Worm (Caenorhabditis elegans) whole organism, late embryonic: ENCODE results near the gene srw-99.

ENCODE experiments used
- C38D4.7 ChIP-seq: fragments of 200-800 bp; sonication (Bioruptor generic); optimal IDR thresholded peaks from 2 replicates; lab custom pipeline; 2018; ENCODE audit warnings: mild to moderate bottlenecking, missing genetic modification characterization, moderate library complexity, missing compliant biosample characterization
- F13H6.1 ChIP-seq: sonication (generic microtip); optimal IDR thresholded peaks from 2 replicates; lab custom pipeline; 2016; ENCODE audit warnings: missing genetic modification characterization, missing compliant biosample characterization
- K02D7.2 ChIP-seq: sonication (generic microtip); optimal IDR thresholded peaks from 2 replicates; lab custom pipeline; 2017; ENCODE audit warnings: mild to moderate bottlenecking, missing genetic modification characterization, missing compliant biosample characterization
- K09A11.1 ChIP-seq: sonication (generic microtip); optimal IDR thresholded peaks from 2 replicates; lab custom pipeline; 2017; ENCODE audit warnings: antibody characterized with exemption, mild to moderate bottlenecking, missing genetic modification characterization, missing compliant biosample characterization; ENCODE audit not compliant: insufficient read depth
- T23F11.4 ChIP-seq: fragments of 200-800 bp; sonication (Bioruptor generic); optimal IDR thresholded peaks from 2 replicates; lab custom pipeline; 2018; ENCODE audit warnings: mild to moderate bottlenecking, missing genetic modification characterization, missing compliant biosample characterization
- ceh-14 ChIP-seq: sonication (generic microtip); optimal IDR thresholded peaks from 2 replicates; lab custom pipeline; 2016; ENCODE audit warnings: missing genotype, missing genetic modification characterization, missing compliant biosample characterization
- ceh-18 ChIP-seq: sonication (generic microtip); optimal IDR thresholded peaks from 2 replicates; lab custom pipeline; 2016; ENCODE audit warnings: missing genetic modification characterization, missing compliant biosample characterization
- ceh-24 ChIP-seq: sonication (generic microtip); optimal IDR thresholded peaks from 2 replicates; lab custom pipeline; 2016; ENCODE audit warnings: mild to moderate bottlenecking, missing genetic modification characterization, missing compliant biosample characterization
- ceh-30 ChIP-seq: fragments of 150-350 bp; optimal IDR thresholded peaks from 2 replicates; lab custom pipeline; 2014; ENCODE audit warnings: missing biosample characterization, missing genetic modification characterization
- ceh-45 ChIP-seq: fragments of 200-800 bp; sonication (Bioruptor generic); IDR thresholded peaks from 2 replicates; pipeline ENCODE4 v1.3.6; 2022; ENCODE audit warnings: missing genetic modification reagents, missing genetic modification characterization, missing compliant biosample characterization
- ceh-48 ChIP-seq: sonication (generic microtip); optimal IDR thresholded peaks from 2 replicates; lab custom pipeline; 2016; ENCODE audit warnings: missing genetic modification characterization, inconsistent platforms, missing compliant biosample characterization
- ceh-6 ChIP-seq: fragments of 200-800 bp; sonication (Bioruptor generic); optimal IDR thresholded peaks from 2 replicates; lab custom pipeline; 2018; ENCODE audit warnings: mild to moderate bottlenecking, missing genetic modification characterization, missing compliant biosample characterization
- che-1 ChIP-seq: sonication (generic microtip); optimal IDR thresholded peaks from 2 replicates; lab custom pipeline; 2016; ENCODE audit warnings: mild to moderate bottlenecking, missing genetic modification characterization, missing compliant biosample characterization
- dmd-4 ChIP-seq: sonication (generic microtip); optimal IDR thresholded peaks from 2 replicates; lab custom pipeline; 2016; ENCODE audit warnings: borderline replicate concordance, missing genetic modification characterization, missing compliant biosample characterization
- elt-4 ChIP-seq: sonication (generic microtip); optimal IDR thresholded peaks from 2 replicates; lab custom pipeline; 2016; ENCODE audit warnings: missing genetic modification characterization, missing compliant biosample characterization
- ets-4 ChIP-seq: sonication (generic microtip); optimal IDR thresholded peaks from 2 replicates; lab custom pipeline; 2016; ENCODE audit warnings: missing genetic modification characterization, missing compliant biosample characterization
- eyg-1 ChIP-seq: sonication (generic microtip); optimal IDR thresholded peaks from 2 replicates; lab custom pipeline; 2016; ENCODE audit warnings: missing genotype, missing genetic modification characterization, missing compliant biosample characterization
- hlh-6 ChIP-seq: sonication (generic microtip); optimal IDR thresholded peaks from 2 replicates; lab custom pipeline; 2016; ENCODE audit warnings: missing genotype, missing genetic modification characterization, missing compliant biosample characterization
- hlh-8 ChIP-seq: sonication (generic microtip); optimal IDR thresholded peaks from 2 replicates; lab custom pipeline; 2016; ENCODE audit warnings: missing genotype, missing genetic modification characterization, missing compliant biosample characterization
- lim-6 ChIP-seq: sonication (generic microtip); optimal IDR thresholded peaks from 2 replicates; lab custom pipeline; 2016; ENCODE audit warnings: missing genetic modification characterization, missing compliant biosample characterization
- mec-3 ChIP-seq: sonication (generic microtip); optimal IDR thresholded peaks from 2 replicates; lab custom pipeline; 2016; ENCODE audit warnings: borderline replicate concordance, missing genetic modification characterization, missing compliant biosample characterization
- nfya-1 ChIP-seq: sonication (generic microtip); optimal IDR thresholded peaks from 2 replicates; lab custom pipeline; 2017; ENCODE audit warnings: missing genetic modification characterization, mild to moderate bottlenecking, missing compliant biosample characterization, antibody characterized with exemption, moderate library complexity
- nhr-11 ChIP-seq: fragments of 150-350 bp; optimal IDR thresholded peaks from 2 replicates; lab custom pipeline; 2014; ENCODE audit warnings: missing biosample characterization, missing genetic modification characterization
- odd-2 ChIP-seq: sonication (generic microtip); optimal IDR thresholded peaks from 2 replicates; lab custom pipeline; 2017; ENCODE audit warnings: antibody characterized with exemption, mild to moderate bottlenecking, missing genetic modification characterization, missing compliant biosample characterization
- pag-3 ChIP-seq: sonication (generic microtip); optimal IDR thresholded peaks from 2 replicates; lab custom pipeline; 2016; ENCODE audit warnings: missing compliant biosample characterization, missing genetic modification characterization, borderline replicate concordance
- pha-4 ChIP-seq: fragments of 150-350 bp; optimal IDR thresholded peaks from 2 replicates; lab custom pipeline; 2018; ENCODE audit warnings: missing biosample characterization, missing genetic modification reagents, missing genetic modification characterization
- pqm-1 ChIP-seq: sonication (generic microtip); optimal IDR thresholded peaks from 2 replicates; lab custom pipeline; 2016; ENCODE audit warnings: missing genetic modification characterization, missing compliant biosample characterization
- pros-1 ChIP-seq: fragments of 150-350 bp; optimal IDR thresholded peaks from 2 replicates; lab custom pipeline; 2014; ENCODE audit warnings: missing biosample characterization, missing genetic modification reagents, missing genetic modification characterization
- sox-2 ChIP-seq: fragments of 200-800 bp; sonication (Bioruptor generic); IDR thresholded peaks from 2 replicates; pipeline ENCODE4 v1.3.6; 2022; ENCODE audit warnings: missing genetic modification reagents, missing genetic modification characterization, missing compliant biosample characterization
- sox-4 ChIP-seq: sonication (generic microtip); optimal IDR thresholded peaks from 2 replicates; lab custom pipeline; 2017; ENCODE audit warnings: mild to moderate bottlenecking, missing genetic modification characterization, inconsistent platforms, missing compliant biosample characterization
- tbx-2 ChIP-seq: sonication (generic microtip); optimal IDR thresholded peaks from 2 replicates; lab custom pipeline; 2016; ENCODE audit warnings: missing genetic modification characterization, missing compliant biosample characterization
- tbx-7 ChIP-seq: sonication (generic microtip); optimal IDR thresholded peaks from 2 replicates; lab custom pipeline; 2016; ENCODE audit warnings: missing genotype, missing genetic modification characterization, missing compliant biosample characterization
- ttx-3 ChIP-seq: sonication (generic microtip); optimal IDR thresholded peaks from 2 replicates; lab custom pipeline; 2016; ENCODE audit warnings: missing genetic modification reagents, missing genetic modification characterization, missing compliant biosample characterization
- unc-55 ChIP-seq: sonication (generic microtip); optimal IDR thresholded peaks from 2 replicates; lab custom pipeline; 2017; ENCODE audit warnings: missing biosample characterization, missing genetic modification reagents, missing genetic modification characterization

srw-99 gene

ce11 chrV:1701584-1702101 lies 6.9 kb upstream of the srw-99 start, which contains the start of gene srw-90:
TSS of gene srw-90 (plus strand) at chrV:1702051.
- TF ChIP-seq odd-2 (tag; lab: Kevin White, UChicago) (no peak), C38D4.7 (GFP tag; lab: Kevin White, UChicago) (no peak), che-1 (tag; lab: Kevin White, UChicago) (no peak), sox-4 (tag; lab: Kevin White, UChicago) (no peak), ceh-30 (tag; lab: Kevin White, UChicago) (no peak), mec-3 (tag; lab: Kevin White, UChicago) (no peak), dmd-4 (tag; lab: Kevin White, UChicago) (no peak)

ce11 chrV:1710909-1711308 lies 2.4 kb downstream of the srw-99 start, which contains the start of gene srw-100:
TSS of gene srw-100 (plus strand) at chrV:1711209.
- TF ChIP-seq ttx-3 (tag; lab: Kevin White, UChicago) (no peak), ets-4 (tag; lab: Kevin White, UChicago) (no peak), K09A11.1 (no peak), ceh-6 (GFP tag; lab: Kevin White, UChicago) (no peak), unc-55 (no peak), hlh-6 (tag; lab: Kevin White, UChicago) (no peak), C38D4.7 (GFP tag; lab: Kevin White, UChicago) (no peak), pros-1 (no peak), nfya-1 (tag; lab: Kevin White, UChicago) (no peak), T23F11.4 (GFP tag; lab: Kevin White, UChicago) (no peak), ceh-18 (tag; lab: Kevin White, UChicago) (no peak), che-1 (tag; lab: Kevin White, UChicago) (no peak), ceh-24 (tag; lab: Kevin White, UChicago) (no peak), ceh-14 (tag; lab: Kevin White, UChicago) (no peak), elt-4 (no peak), hlh-8 (tag; lab: Kevin White, UChicago) (no peak), pha-4 (no peak), K02D7.2 (tag; lab: Kevin White, UChicago) (no peak), pqm-1 (tag; lab: Kevin White, UChicago) (no peak), ceh-48 (no peak)

- 0 out of 2 replicates have a peak, but pooled peaks have one; percentile 67 for TF ChIP-seq ceh-45
Measured at ce11 chrV:1713761-1714160, 5.2 kb downstream of the srw-99 start.

- no peak for TF ChIP-seq lim-6 (tag; lab: Kevin White, UChicago)
- no peak for TF ChIP-seq ceh-48
- no peak for TF ChIP-seq sox-4 (tag; lab: Kevin White, UChicago)
- no peak for TF ChIP-seq nhr-11 (tag; lab: Kevin White, UChicago)
- TF ChIP-seq sox-2 (GFP tag; lab: Robert Waterston, UW): no peak
- no peak for TF ChIP-seq ceh-45
- no peak for TF ChIP-seq mec-3 (tag; lab: Kevin White, UChicago)
- no peak for TF ChIP-seq pag-3 (tag; lab: Kevin White, UChicago)
- TF ChIP-seq pqm-1 (tag; lab: Kevin White, UChicago): no peak
- TF ChIP-seq elt-4: no peak
- no peak for TF ChIP-seq tbx-2
- TF ChIP-seq che-1 (tag; lab: Kevin White, UChicago): no peak
- TF ChIP-seq eyg-1: no peak
- TF ChIP-seq ceh-6 (GFP tag; lab: Kevin White, UChicago): no peak
- no peak for TF ChIP-seq F13H6.1 (tag; lab: Kevin White, UChicago)
- TF ChIP-seq ceh-24 (tag; lab: Kevin White, UChicago): no peak
- TF ChIP-seq tbx-7 (tag; lab: Kevin White, UChicago): no peak
- TF ChIP-seq, all 69 proteins: peak for 0
Measured at ce11 chrV:1716892-1717291, 8.4 kb downstream of the srw-99 start, which contains the start of gene srw-103. TSS of gene srw-103 (plus strand) at chrV:1717192.
